Worm (Caenorhabditis elegans) whole organism, early embryonic: ENCODE measurements around the gene flh-3.

Source experiments
- B0310.2 ChIP-seq: sonication (generic microtip); optimal IDR thresholded peaks from 2 replicates; lab custom pipeline; 2016; ENCODE audit warnings: mild to moderate bottlenecking, missing genetic modification characterization, missing compliant biosample characterization
- ama-1 ChIP-seq: fragments of 150-350 bp; optimal IDR thresholded peaks from 2 replicates; lab custom pipeline; 2014
- ceh-36 ChIP-seq: sonication (generic microtip); optimal IDR thresholded peaks from 2 replicates; lab custom pipeline; 2016; ENCODE audit warnings: missing genetic modification characterization, inconsistent platforms, missing compliant biosample characterization
- ets-7 ChIP-seq: sonication (generic microtip); optimal IDR thresholded peaks from 2 replicates; lab custom pipeline; 2016; ENCODE audit warnings: missing genotype, missing genetic modification characterization, missing compliant biosample characterization
- sea-1 ChIP-seq: fragments of 200-800 bp; sonication (Bioruptor generic); conservative IDR thresholded peaks from 2 replicates; pipeline ENCODE4 v1.3.6; 2022; ENCODE audit warnings: missing genetic modification characterization, missing compliant biosample characterization

DNA sequence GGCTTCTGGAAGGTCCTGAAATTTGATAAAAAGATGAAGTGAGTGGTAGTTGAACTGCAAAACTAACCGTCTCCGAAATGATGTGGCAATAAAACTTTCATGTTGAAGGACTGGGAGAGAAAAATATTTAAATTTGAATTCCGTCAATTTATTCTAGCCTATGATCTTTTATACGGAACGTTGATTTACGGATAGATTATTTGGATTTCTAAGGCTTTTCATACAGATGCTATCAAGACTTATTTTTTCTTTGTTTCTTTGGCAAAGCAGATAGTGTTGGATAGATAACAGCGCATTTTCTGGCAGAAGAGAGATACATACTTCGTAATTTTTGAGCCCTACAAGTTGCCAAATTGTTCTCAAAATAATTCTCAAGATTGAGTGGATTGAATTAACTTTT is 34.1 kb downstream of the flh-3 start, which contains the start of gene F49C12.4:
- TF ChIP-seq ceh-36 (tag; lab: Kevin White, UChicago), result no peak
- no peak for TF ChIP-seq ama-1
- no peak for TF ChIP-seq sea-1 (GFP tag; lab: Robert Waterston, UW)
- no peak for TF ChIP-seq B0310.2 (tag; lab: Kevin White, UChicago)
- no peak for TF ChIP-seq ets-7 (tag; lab: Kevin White, UChicago)
